Worm (Caenorhabditis elegans): ENCODE results near the gene R11G1.1.

R11G1.1 gene

ce11 chrX:3678507-3679175 lies 19.3 kb downstream of the R11G1.1 start, which contains the start of gene tag-52 (continued):
- TF ChIP-seq dpl-1 (GFP tag; optimal IDR thresholded peaks at IDR 0.05), result no peak
- TF ChIP-seq ztf-26 (tag; optimal IDR thresholded peaks at IDR 0.05), result peak; percentile 21
- no peak for TF ChIP-seq Y79H2A.3 (GFP tag; conservative IDR thresholded peaks at IDR 0.05)
- no peak for TF ChIP-seq tbp1 (GFP tag; optimal IDR thresholded peaks at IDR 0.05)
- TF ChIP-seq F55B11.4 (tag; optimal IDR thresholded peaks at IDR 0.05; ENCODE audit: borderline replicate concordance, insufficient read depth), result no peak
- no peak for TF ChIP-seq egl-44 (GFP tag; IDR thresholded peaks at IDR 0.05)
- no peak for TF ChIP-seq Y95B8A.8 (GFP tag; IDR thresholded peaks at IDR 0.05)
- no peak for TF ChIP-seq mel-28 (tag; optimal IDR thresholded peaks at IDR 0.05; ENCODE audit: borderline replicate concordance)
- TF ChIP-seq lin-40 (tag; optimal IDR thresholded peaks at IDR 0.05), result no peak
- TF ChIP-seq ztf-22 (GFP tag; optimal IDR thresholded peaks at IDR 0.05), result no peak
- TF ChIP-seq lag-1 (GFP tag; IDR thresholded peaks at IDR 0.05), result no peak

ce11 chrX:3680544-3681214 lies 21.4 kb downstream of the R11G1.1 start, which contains the start of gene tsp-17:
Gene tsp-17 (plus strand): TSS chrX:3681164.
- TF ChIP-seq pbrm-1 (GFP tag; IDR thresholded peaks at IDR 0.05) (no peak), F55B11.4 (tag; optimal IDR thresholded peaks at IDR 0.05; ENCODE audit: borderline replicate concordance, insufficient read depth) (no peak), ZK185.1 (tag; optimal IDR thresholded peaks at IDR 0.05; ENCODE audit: poor library complexity, severe bottlenecking) (no peak), nfya-2 (GFP tag; IDR thresholded peaks at IDR 0.05) (no peak), nhr-179 (tag; optimal IDR thresholded peaks at IDR 0.05) (no peak), snpc-3.4 (tag; optimal IDR thresholded peaks at IDR 0.05) (no peak), mes-4 (tag; optimal IDR thresholded peaks at IDR 0.05) (no peak), F57C9.4 (tag; optimal IDR thresholded peaks at IDR 0.05) (no peak), egrh-3 (GFP tag; IDR thresholded peaks at IDR 0.05) (no peak), B0035.1 (tag; optimal IDR thresholded peaks at IDR 0.05) (no peak), xnd-1 (tag; optimal IDR thresholded peaks at IDR 0.05) (no peak), aptf-2 (GFP tag; conservative IDR thresholded peaks at IDR 0.05) (no peak), nhr-120 (GFP tag; IDR thresholded peaks at IDR 0.05) (no peak), lsl-1 (GFP tag; optimal IDR thresholded peaks at IDR 0.05) (no peak), lag-1 (GFP tag; IDR thresholded peaks at IDR 0.05) (no peak)

ce11 chrX:3683060-3683459 lies 23.8 kb downstream of the R11G1.1 start:
- TF ChIP-seq let-526 (GFP tag; IDR thresholded peaks at IDR 0.05) (no peak), F52B5.7 (tag; optimal IDR thresholded peaks at IDR 0.05) (no peak), B0336.3 (GFP tag; IDR thresholded peaks at IDR 0.05) (no peak), T26A5.8 (tag; optimal IDR thresholded peaks at IDR 0.05) (no peak), attf-5 (GFP tag; optimal IDR thresholded peaks at IDR 0.05) (no peak), ztf-28 (GFP tag; IDR thresholded peaks at IDR 0.05) (no peak)

- TF ChIP-seq let-607 (tag; optimal IDR thresholded peaks at IDR 0.05) (no peak), snpc-4 (GFP tag; optimal IDR thresholded peaks at IDR 0.05) (no peak), snpc-4 (tag; optimal IDR thresholded peaks at IDR 0.05) (no peak), somi-1 (GFP tag; optimal IDR thresholded peaks at IDR 0.05) (no peak), lin-40 (tag; optimal IDR thresholded peaks at IDR 0.05) (no peak), aptf-3 (GFP tag; IDR thresholded peaks at IDR 0.05) (no peak), B0261.1 (tag; optimal IDR thresholded peaks at IDR 0.05) (no peak), nfya-2 (GFP tag; IDR thresholded peaks at IDR 0.05) (no peak), lin-26 (GFP tag; IDR thresholded peaks at IDR 0.05) (no peak), F49E8.2 (tag; optimal IDR thresholded peaks at IDR 0.05; ENCODE audit: insufficient read depth) (no peak), mcd-1 (GFP tag; IDR thresholded peaks at IDR 0.05) (no peak), rpc-1 (optimal IDR thresholded peaks at IDR 0.05) (no peak), rpc-1 (tag; optimal IDR thresholded peaks at IDR 0.05) (no peak), repo-1 (tag; optimal IDR thresholded peaks at IDR 0.05) (no peak)
These were observed 27.1 kb downstream of the R11G1.1 start for ce11 chrX:3686420-3686819.
